Fruit fly (Drosophila melanogaster) whole organism, embryonic: ENCODE results near the gene Iru.

Source experiments
- Asciz ChIP-seq: fragments of 200-800 bp; sonication (Bioruptor generic); optimal IDR thresholded peaks from 2 replicates; lab custom pipeline; 2017; ENCODE audit warnings: missing biosample characterization, mild to moderate bottlenecking, missing genetic modification characterization, missing genetic modification reagents
- Atf-2 ChIP-seq: fragments of 200-800 bp; sonication (Bioruptor generic); optimal IDR thresholded peaks from 2 replicates; lab custom pipeline; 2016; ENCODE audit warnings: missing biosample characterization, missing genetic modification characterization
- Bteb2 ChIP-seq: fragments of 200-800 bp; sonication (Bioruptor generic); optimal IDR thresholded peaks from 2 replicates; lab custom pipeline; 2016; ENCODE audit warnings: missing biosample characterization, missing genetic modification characterization
- CG10209 ChIP-seq: fragments of 200-800 bp; sonication (Bioruptor generic); optimal IDR thresholded peaks from 3 replicates; lab custom pipeline; 2017; ENCODE audit warnings: missing biosample characterization, mild to moderate bottlenecking, missing genetic modification characterization, missing genetic modification reagents
- CG13894 ChIP-seq: fragments of 200-800 bp; sonication (Bioruptor generic); optimal IDR thresholded peaks from 3 replicates; lab custom pipeline; 2018; ENCODE audit warnings: missing biosample characterization, mild to moderate bottlenecking, missing genetic modification characterization, moderate library complexity
- CG14050 ChIP-seq: fragments of 200-800 bp; sonication (Bioruptor generic); IDR thresholded peaks from 3 replicates; pipeline ENCODE4 v1.3.6; 2022; ENCODE audit warnings: missing biosample characterization, missing genetic modification characterization
- CG17328 ChIP-seq: fragments of 200-800 bp; sonication (Bioruptor generic); IDR thresholded peaks from 2 replicates; pipeline ENCODE4 v1.3.6; 2022; ENCODE audit warnings: missing biosample characterization, missing genetic modification characterization
- CG17829 ChIP-seq: fragments of 200-800 bp; optimal IDR thresholded peaks from 2 replicates; lab custom pipeline; 2019; ENCODE audit warnings: missing biosample characterization, mild to moderate bottlenecking, missing genetic modification characterization, moderate library complexity
- CG17912 ChIP-seq: fragments of 200-800 bp; sonication (Bioruptor generic); optimal IDR thresholded peaks from 2 replicates; lab custom pipeline; 2018; ENCODE audit warnings: missing biosample characterization, mild to moderate bottlenecking, missing genetic modification characterization
- CG2199 ChIP-seq: fragments of 200-800 bp; sonication (Bioruptor generic); IDR thresholded peaks from 3 replicates; pipeline ENCODE4 v1.3.6; 2022; ENCODE audit warnings: missing biosample characterization, missing genetic modification characterization
- CG2875 ChIP-seq: fragments of 200-800 bp; sonication (Bioruptor generic); optimal IDR thresholded peaks from 2 replicates; lab custom pipeline; 2017; ENCODE audit warnings: missing biosample characterization, mild to moderate bottlenecking, missing genetic modification characterization, missing genetic modification reagents
- CG3163 ChIP-seq: fragments of 200-800 bp; sonication (Bioruptor generic); optimal IDR thresholded peaks from 3 replicates; lab custom pipeline; 2016; ENCODE audit warnings: missing biosample characterization, missing genetic modification characterization
- CG3281 ChIP-seq: fragments of 200-800 bp; sonication (Bioruptor generic); optimal IDR thresholded peaks from 3 replicates; lab custom pipeline; 2017; ENCODE audit warnings: missing biosample characterization, mild to moderate bottlenecking, missing genetic modification characterization
- CG4730 ChIP-seq: fragments of 200-800 bp; sonication (Bioruptor generic); IDR thresholded peaks from 2 replicates; pipeline ENCODE4 v1.3.6; 2022; ENCODE audit warnings: missing biosample characterization, missing genetic modification characterization
- CG5180 ChIP-seq: fragments of 200-800 bp; sonication (Bioruptor generic); optimal IDR thresholded peaks from 3 replicates; lab custom pipeline; 2017; ENCODE audit warnings: missing biosample characterization, missing genetic modification characterization, mild to moderate bottlenecking, moderate library complexity, missing genetic modification reagents
- CG6765 ChIP-seq: fragments of 200-800 bp; sonication (Bioruptor generic); optimal IDR thresholded peaks from 3 replicates; lab custom pipeline; 2017; ENCODE audit warnings: missing biosample characterization, mild to moderate bottlenecking, missing genetic modification characterization
- CG6791 ChIP-seq: fragments of 200-800 bp; sonication (Bioruptor generic); IDR thresholded peaks from 3 replicates; pipeline ENCODE4 v1.3.6; 2022; ENCODE audit warnings: missing biosample characterization, missing genetic modification characterization; ENCODE audit not compliant: partially characterized antibody
- CG9215 ChIP-seq: fragments of 200-800 bp; sonication (Bioruptor generic); IDR thresholded peaks from 2 replicates; pipeline ENCODE4 v1.3.6; 2022; ENCODE audit warnings: missing biosample characterization, missing genetic modification characterization
- CG9727 ChIP-seq: fragments of 200-800 bp; sonication (Bioruptor generic); optimal IDR thresholded peaks from 3 replicates; lab custom pipeline; 2017; ENCODE audit warnings: missing biosample characterization, mild to moderate bottlenecking, missing genetic modification characterization
- CG9797 ChIP-seq: fragments of 200-800 bp; sonication (Bioruptor generic); optimal IDR thresholded peaks from 3 replicates; lab custom pipeline; 2018; ENCODE audit warnings: missing biosample characterization, mild to moderate bottlenecking, missing genetic modification characterization
- D19B ChIP-seq: fragments of 200-800 bp; sonication (Bioruptor generic); optimal IDR thresholded peaks from 2 replicates; lab custom pipeline; 2017; ENCODE audit warnings: missing biosample characterization, mild to moderate bottlenecking, missing genetic modification characterization
- Dip2 ChIP-seq: fragments of 200-800 bp; sonication (Bioruptor generic); IDR thresholded peaks from 2 replicates; pipeline ENCODE4 v1.3.6; 2022; ENCODE audit warnings: missing biosample characterization, missing genetic modification characterization
- Dp ChIP-seq: fragments of 200-800 bp; sonication (Bioruptor generic); optimal IDR thresholded peaks from 2 replicates; lab custom pipeline; 2018; ENCODE audit warnings: missing biosample characterization, mild to moderate bottlenecking, missing genetic modification characterization, moderate library complexity
- Gug ChIP-seq: fragments of 200-800 bp; sonication (Bioruptor generic); IDR thresholded peaks from 4 replicates; pipeline ENCODE4 v1.3.6; 2022; ENCODE audit warnings: missing biosample characterization, missing genetic modification characterization
- MTF-1 ChIP-seq: fragments of 200-800 bp; sonication (Bioruptor generic); optimal IDR thresholded peaks from 2 replicates; lab custom pipeline; 2018; ENCODE audit warnings: missing biosample characterization, mild to moderate bottlenecking, missing genetic modification characterization, borderline replicate concordance
- Meics ChIP-seq: fragments of 200-800 bp; sonication (Bioruptor generic); optimal IDR thresholded peaks from 2 replicates; lab custom pipeline; 2017; ENCODE audit warnings: missing biosample characterization, mild to moderate bottlenecking, missing genetic modification characterization
- Opbp ChIP-seq: fragments of 200-800 bp; sonication (Bioruptor generic); IDR thresholded peaks from 3 replicates; pipeline ENCODE4 v1.3.6; 2022; ENCODE audit warnings: missing biosample characterization, missing genetic modification characterization; ENCODE audit not compliant: partially characterized antibody
- Poxn ChIP-seq: fragments of 200-800 bp; sonication (Bioruptor generic); IDR thresholded peaks from 2 replicates; pipeline ENCODE4 v1.3.6; 2022; ENCODE audit warnings: missing biosample characterization, missing genetic modification characterization
- Vsx1 ChIP-seq: fragments of 200-800 bp; sonication (Bioruptor generic); optimal IDR thresholded peaks from 2 replicates; lab custom pipeline; 2017; ENCODE audit warnings: missing biosample characterization, mild to moderate bottlenecking, missing genetic modification characterization, missing genetic modification reagents
- ac ChIP-seq: fragments of 200-800 bp; sonication (Bioruptor generic); optimal IDR thresholded peaks from 3 replicates; lab custom pipeline; 2017; ENCODE audit warnings: missing biosample characterization, mild to moderate bottlenecking, missing genetic modification characterization
- chinmo ChIP-seq: fragments of 200-800 bp; sonication (Bioruptor generic); IDR thresholded peaks from 4 replicates; pipeline ENCODE4 v1.3.6; 2022; ENCODE audit warnings: missing biosample characterization, missing genetic modification characterization; ENCODE audit not compliant: partially characterized antibody
- corto ChIP-seq: fragments of 200-800 bp; sonication (Bioruptor generic); optimal IDR thresholded peaks from 2 replicates; lab custom pipeline; 2016; ENCODE audit warnings: missing biosample characterization, mild to moderate bottlenecking, missing genetic modification characterization, moderate library complexity
- crol ChIP-seq: fragments of 200-800 bp; sonication (Bioruptor generic); IDR thresholded peaks from 2 replicates; pipeline ENCODE4 v1.3.6; 2022; ENCODE audit warnings: missing biosample characterization, missing genetic modification characterization
- gem ChIP-seq: fragments of 200-800 bp; sonication (Bioruptor generic); optimal IDR thresholded peaks from 2 replicates; lab custom pipeline; 2019; ENCODE audit warnings: missing biosample characterization, mild to moderate bottlenecking, missing genetic modification characterization, moderate library complexity
- hbn ChIP-seq: fragments of 200-800 bp; sonication (Bioruptor generic); IDR thresholded peaks from 2 replicates; pipeline ENCODE4 v1.3.6; 2022; ENCODE audit warnings: missing biosample characterization, missing genetic modification characterization; ENCODE audit not compliant: partially characterized antibody
- inv ChIP-seq: fragments of 200-800 bp; sonication (Bioruptor generic); IDR thresholded peaks from 2 replicates; pipeline ENCODE4 v1.3.6; 2022; ENCODE audit warnings: missing biosample characterization, missing genetic modification characterization; ENCODE audit not compliant: partially characterized antibody
- ken ChIP-seq: fragments of 200-800 bp; sonication (Bioruptor generic); IDR thresholded peaks from 3 replicates; pipeline ENCODE4 v1.3.6; 2022; ENCODE audit warnings: missing biosample characterization, missing genetic modification characterization
- klu ChIP-seq: fragments of 200-800 bp; sonication (Bioruptor generic); IDR thresholded peaks from 2 replicates; pipeline ENCODE4 v1.3.6; 2022; ENCODE audit warnings: missing biosample characterization, missing genetic modification characterization
- lab ChIP-seq: fragments of 200-800 bp; sonication (Bioruptor generic); optimal IDR thresholded peaks from 3 replicates; lab custom pipeline; 2017; ENCODE audit warnings: missing biosample characterization, missing genetic modification characterization, mild to moderate bottlenecking, moderate library complexity, missing genetic modification reagents
- mirr ChIP-seq: fragments of 200-800 bp; sonication (Bioruptor generic); optimal IDR thresholded peaks from 3 replicates; lab custom pipeline; 2018; ENCODE audit warnings: missing biosample characterization, mild to moderate bottlenecking, missing genetic modification characterization
- nau ChIP-seq: fragments of 200-800 bp; sonication (Bioruptor generic); optimal IDR thresholded peaks from 3 replicates; lab custom pipeline; 2017; ENCODE audit warnings: missing biosample characterization, mild to moderate bottlenecking, missing genetic modification characterization, missing genetic modification reagents
- rib ChIP-seq: fragments of 200-800 bp; sonication (Bioruptor generic); IDR thresholded peaks from 2 replicates; pipeline ENCODE4 v1.3.6; 2022; ENCODE audit warnings: missing biosample characterization, missing genetic modification characterization
- tll ChIP-seq, 2 experiments: fragments of 200-800 bp in 1 of 2; fragments of >200 bp in 1 of 2; sonication (Bioruptor generic) in 1 of 2; optimal IDR thresholded peaks; 2 replicates each; lab custom pipeline; 2017 to 2019; ENCODE audit warnings: missing biosample characterization in 2 of 2, missing genetic modification characterization in 2 of 2, mild to moderate bottlenecking in 1 of 2, moderate library complexity in 1 of 2
- tna ChIP-seq: fragments of 200-800 bp; sonication (Bioruptor generic); IDR thresholded peaks from 2 replicates; pipeline ENCODE4 v1.3.6; 2022; ENCODE audit warnings: missing biosample characterization, missing genetic modification characterization; ENCODE audit not compliant: partially characterized antibody
- wor ChIP-seq: fragments of 200-800 bp; sonication (Bioruptor generic); IDR thresholded peaks from 2 replicates; pipeline ENCODE4 v1.3.6; 2022; ENCODE audit warnings: missing biosample characterization, missing genetic modification characterization
- zen ChIP-seq: fragments of 200-800 bp; sonication (Bioruptor generic); optimal IDR thresholded peaks from 3 replicates; lab custom pipeline; 2018; ENCODE audit warnings: missing biosample characterization, mild to moderate bottlenecking, missing genetic modification characterization, moderate library complexity

Gene Iru

dm6 chr3R:8979850-8980775, 26.1 kb upstream of the Iru start (continued):
- peak; percentile 6 for TF ChIP-seq Meics
- no peak for TF ChIP-seq CG4730
- TF ChIP-seq CG13894 (tag; lab: Kevin White, UChicago): peak; percentile 22
- TF ChIP-seq nau: peak; percentile 17
- peak; percentile 27 for TF ChIP-seq CG17912
- TF ChIP-seq CG3163: peak; percentile 95
- no peak for TF ChIP-seq ac (GFP tag; lab: Kevin White, UChicago)
- no peak for TF ChIP-seq CG9215 (GFP tag; lab: Robert Waterston, UW)
- no peak for TF ChIP-seq MTF-1 (GFP tag; lab: Kevin White, UChicago)
- TF ChIP-seq Dp: peak; percentile 97
- no peak for TF ChIP-seq CG14050 (GFP tag; lab: Robert Waterston, UW)
- peak; percentile 53 for TF ChIP-seq Vsx1
- TF ChIP-seq CG9727 (GFP tag; lab: Kevin White, UChicago): peak; percentile 32
- TF ChIP-seq crol (GFP tag; lab: Robert Waterston, UW): no peak
- peak; percentile 37 for TF ChIP-seq zen
- TF ChIP-seq rib (GFP tag; lab: Robert Waterston, UW): 0 out of 2 replicates have a peak, but pooled peaks have one; percentile 9
- no peak for TF ChIP-seq Bteb2 (GFP tag; lab: Kevin White, UChicago)
- TF ChIP-seq CG17829 (tag; lab: Kevin White, UChicago): peak; percentile 16
- TF ChIP-seq Gug: no peak
- no peak for TF ChIP-seq CG3281 (GFP tag; lab: Kevin White, UChicago)
- TF ChIP-seq lab (GFP tag; lab: Kevin White, UChicago): peak; percentile 39
- TF ChIP-seq Poxn (GFP tag; lab: Robert Waterston, UW): no peak
- peak; percentile 1 for TF ChIP-seq gem
- TF ChIP-seq corto: no peak
- peak; percentile 10 for TF ChIP-seq mirr (GFP tag; lab: Kevin White, UChicago)
- no peak for TF ChIP-seq tll (GFP tag; optimal IDR thresholded peaks at IDR 0.05; lab: Kevin White, UChicago)
- TF ChIP-seq CG17328 (GFP tag; lab: Robert Waterston, UW): no peak
- no peak for TF ChIP-seq CG10209 (GFP tag; lab: Kevin White, UChicago)
- TF ChIP-seq klu (GFP tag; lab: Robert Waterston, UW): no peak
- peak; percentile 18; the same call in 1 of the 2 replicates for TF ChIP-seq tna (GFP tag; lab: Robert Waterston, UW)
- peak; percentile 56 for TF ChIP-seq CG5180
- peak; percentile 48 for TF ChIP-seq CG2875 (GFP tag; lab: Kevin White, UChicago)
- peak; percentile 82; the same call in 2 of the 3 replicates for TF ChIP-seq CG2199 (GFP tag; lab: Robert Waterston, UW)
- peak; percentile 31; the same call in 1 of the 4 replicates for TF ChIP-seq chinmo (GFP tag; lab: Robert Waterston, UW)
- peak; percentile 90 for TF ChIP-seq D19B (GFP tag; lab: Kevin White, UChicago)
- peak; percentile 14 for TF ChIP-seq Atf-2 (GFP tag; lab: Kevin White, UChicago)
- TF ChIP-seq hbn (GFP tag; lab: Robert Waterston, UW): peak; percentile 24; the same call in 1 of the 2 replicates
- no peak for TF ChIP-seq Dip2 (GFP tag; lab: Robert Waterston, UW)
- peak; percentile 36; the same call in 1 of the 2 replicates for TF ChIP-seq inv (GFP tag; lab: Robert Waterston, UW)
- TF ChIP-seq wor (GFP tag; lab: Robert Waterston, UW): no peak
- peak; percentile 56; the same call in 2 of the 3 replicates for TF ChIP-seq Opbp (GFP tag; lab: Robert Waterston, UW)
- 0 out of 3 replicates have a peak, but pooled peaks have one; percentile 30 for TF ChIP-seq ken (GFP tag; lab: Robert Waterston, UW)
- TF ChIP-seq CG6765 (GFP tag; lab: Kevin White, UChicago): peak; percentile 2
- peak; percentile 8 for TF ChIP-seq Asciz (GFP tag; lab: Kevin White, UChicago)
- 0 out of 3 replicates have a peak, but pooled peaks have one; percentile 45 for TF ChIP-seq CG6791
- TF ChIP-seq CG9797: no peak
